Worm (Caenorhabditis elegans): ENCODE data around the gene Y6G8.8.

ce11 chrV:17628566-17628965, 8.2 kb downstream of the Y6G8.8 start, which contains the start of gene F57G4.10:
- TF ChIP-seq flt-1 (GFP tag; IDR thresholded peaks at IDR 0.05) (no peak), T22C8.4 (GFP tag; IDR thresholded peaks at IDR 0.05) (no peak), ztf-23 (GFP tag; IDR thresholded peaks at IDR 0.05) (no peak), med-1 (GFP tag; optimal IDR thresholded peaks at IDR 0.05; ENCODE audit: insufficient read depth) (no peak), tab-1 (GFP tag; IDR thresholded peaks at IDR 0.05) (no peak), ztf-29 (GFP tag; IDR thresholded peaks at IDR 0.05) (no peak), cog-1 (tag; optimal IDR thresholded peaks at IDR 0.05) (no peak), klf-2 (GFP tag; conservative IDR thresholded peaks at IDR 0.05) (no peak)

All from whole organism, midembryonic.